Worm (Caenorhabditis elegans): ENCODE results near the gene Y60A3A.21.

ce11 chrV:20000639-20001038 is 11.1 kb upstream of the Y60A3A.21 start:
- TF ChIP-seq him-1 (tag; optimal IDR thresholded peaks at IDR 0.05) = no peak
- no peak for TF ChIP-seq W03F9.2 (tag; optimal IDR thresholded peaks at IDR 0.05)

All from whole organism, L4/young adult.